Worm (Caenorhabditis elegans) whole organism, L1 larva: ENCODE measurements around the gene vars-1.

ENCODE experiments used
- ama-1 ChIP-seq: fragments of 150-350 bp; optimal IDR thresholded peaks from 2 replicates; lab custom pipeline; 2014
- ceh-63 ChIP-seq: fragments of 200-800 bp; sonication (Bioruptor generic); optimal IDR thresholded peaks from 2 replicates; lab custom pipeline; 2018; ENCODE audit warnings: mild to moderate bottlenecking, missing genetic modification characterization, missing compliant biosample characterization
- snu-23 ChIP-seq: sonication (generic microtip); optimal IDR thresholded peaks from 2 replicates; lab custom pipeline; 2016; ENCODE audit warnings: missing genetic modification characterization, missing compliant biosample characterization
- unc-98 ChIP-seq: fragments of 200-800 bp; sonication (Bioruptor generic); IDR thresholded peaks from 2 replicates; pipeline ENCODE4 v1.3.6; 2022; ENCODE audit warnings: missing genetic modification characterization, missing compliant biosample characterization

The vars-1 gene

ce11 chrV:8081579-8081978 lies 50.4 kb downstream of the vars-1 start, which contains the start of gene str-131:
str-131 (minus strand) TSS chrV:8081679.
- TF ChIP-seq snu-23 (GFP tag; lab: Kevin White, UChicago) (no peak), ceh-63 (GFP tag; lab: Kevin White, UChicago) (no peak), ama-1 (lab: Kevin White, UChicago) (no peak), unc-98 (no peak)
